Worm (Caenorhabditis elegans): Measurements from ENCODE around the gene npp-9.

- no peak for TF ChIP-seq nhr-28 (tag; optimal IDR thresholded peaks at IDR 0.05)
- no peak for TF ChIP-seq nhr-76 (tag; optimal IDR thresholded peaks at IDR 0.05)
- no peak for TF ChIP-seq mls-2 (tag; optimal IDR thresholded peaks at IDR 0.05)
- no peak for TF ChIP-seq nhr-237 (tag; optimal IDR thresholded peaks at IDR 0.05)
- no peak for TF ChIP-seq lsy-2 (tag; optimal IDR thresholded peaks at IDR 0.05)
- no peak for TF ChIP-seq mab-5 (tag; optimal IDR thresholded peaks at IDR 0.05)
- TF ChIP-seq ceh-39 (tag; optimal IDR thresholded peaks at IDR 0.05) = no peak
- no peak for TF ChIP-seq nhr-12 (tag; optimal IDR thresholded peaks at IDR 0.05)
- no peak for TF ChIP-seq elt-3 (tag; optimal IDR thresholded peaks at IDR 0.05)
- no peak for TF ChIP-seq pha-4 (tag; optimal IDR thresholded peaks at IDR 0.05)
- no peak for TF ChIP-seq blmp-1 (tag; optimal IDR thresholded peaks at IDR 0.05)
Observed at ce11 chrIII:3390144-3390543, 14.1 kb downstream of the npp-9 start.
